Worm (Caenorhabditis elegans) whole organism, L4/young adult: ENCODE results near the gene W06G6.17.

Source experiments
- W03F9.2 ChIP-seq: fragments of 150-350 bp; optimal IDR thresholded peaks from 2 replicates; lab custom pipeline; 2014; ENCODE audit warnings: missing biosample characterization, missing genetic modification characterization
- dao-5 ChIP-seq: sonication (generic microtip); optimal IDR thresholded peaks from 2 replicates; lab custom pipeline; 2016; ENCODE audit warnings: missing genotype, missing genetic modification characterization, moderate library complexity, missing compliant biosample characterization
- him-1 ChIP-seq: sonication (generic microtip); optimal IDR thresholded peaks from 2 replicates; lab custom pipeline; 2016; ENCODE audit warnings: missing genotype, missing genetic modification reagents, missing genetic modification characterization, missing compliant biosample characterization

ce11 chrV:16610791-16611385 is 34.2 kb downstream of the W06G6.17 start, which contains the start of gene srw-54:
- no peak for TF ChIP-seq him-1 (tag; lab: Kevin White, UChicago)
- TF ChIP-seq dao-5 (tag; lab: Kevin White, UChicago), result no peak
- no peak for TF ChIP-seq W03F9.2 (tag; lab: Kevin White, UChicago)
